Fruit fly (Drosophila melanogaster): ENCODE results near the gene vex.
A peak's percentile ranks its signal among the peaks of the same experiment; 100 is the strongest.
"Not testable (repeated sequence)": the region's sequence is repeated elsewhere in the genome, so short reads cannot be mapped to it uniquely, and the experiment has no call there.

The vex gene

DNA sequence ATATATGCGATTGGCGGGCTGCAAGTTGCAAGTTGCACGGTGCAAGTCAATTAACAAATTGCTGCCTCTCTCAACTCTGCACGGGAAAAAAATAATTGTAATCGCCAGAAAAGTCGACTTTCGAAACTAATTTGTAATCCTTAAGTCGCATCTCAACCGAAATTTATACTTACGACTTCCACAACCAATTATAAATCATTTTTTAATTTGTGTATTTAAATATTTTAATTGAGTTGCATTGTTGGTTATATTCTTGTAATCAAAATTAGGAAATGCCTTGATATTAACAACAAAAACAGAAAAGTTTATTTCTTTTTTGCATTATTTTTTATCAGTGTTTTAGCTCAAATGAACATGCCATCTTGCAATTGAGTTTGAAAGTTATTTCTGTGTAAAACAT, 79.8 kb downstream of the vex start:
- TF ChIP-seq Drgx (GFP tag; IDR thresholded peaks at IDR 0.05) (peak; percentile 16; the same call in 1 of the 2 replicates), grau (tag; optimal IDR thresholded peaks at IDR 0.05) (no peak)

DNA sequence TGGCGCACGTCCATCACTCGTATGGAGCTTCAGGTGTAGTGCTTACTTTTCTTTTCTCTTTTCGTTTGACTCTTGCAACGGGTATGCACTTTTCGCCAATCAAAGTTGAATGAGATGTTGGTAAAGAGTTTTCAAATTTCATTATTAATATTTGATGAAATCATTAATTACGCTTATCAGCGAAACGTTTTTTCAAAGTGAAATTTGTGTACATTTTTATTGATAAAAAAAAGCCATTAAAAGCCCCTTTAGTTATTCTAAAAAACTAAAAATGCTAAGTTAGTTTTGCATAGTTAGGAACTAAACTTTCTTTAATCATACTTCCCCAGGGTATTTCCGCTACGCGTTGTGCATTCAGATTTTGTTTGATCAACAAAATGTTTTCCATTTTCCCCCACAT, 86.5 kb downstream of the vex start:
- TF ChIP-seq CG1832 (GFP tag; optimal IDR thresholded peaks at IDR 0.05) (no peak), sens (GFP tag) (peak; percentile 39), CG3065 (GFP tag; optimal IDR thresholded peaks at IDR 0.05) (no peak), Kr (GFP tag; optimal IDR thresholded peaks at IDR 0.05) (no peak), CG7928 (GFP tag; optimal IDR thresholded peaks at IDR 0.05) (no peak), vvl (GFP tag; IDR thresholded peaks at IDR 0.05) (no peak), Hsf (GFP tag; optimal IDR thresholded peaks at IDR 0.05) (no peak), tna (GFP tag; IDR thresholded peaks at IDR 0.05; ENCODE audit: partially characterized antibody) (no peak), Sox102F (GFP tag; optimal IDR thresholded peaks at IDR 0.05) (peak; percentile 57), ATbp (GFP tag; optimal IDR thresholded peaks at IDR 0.05) (peak; percentile 15), Blimp-1 (GFP tag; optimal IDR thresholded peaks at IDR 0.05) (peak; percentile 23), kni (GFP tag; optimal IDR thresholded peaks at IDR 0.05) (no peak)

- TF ChIP-seq bsh (GFP tag; optimal IDR thresholded peaks at IDR 0.05), result no peak
- TF ChIP-seq CG33213 (GFP tag; optimal IDR thresholded peaks at IDR 0.05), result no peak
- no peak for TF ChIP-seq cad (GFP tag; optimal IDR thresholded peaks at IDR 0.05)
- no peak for TF ChIP-seq CG15601 (tag; optimal IDR thresholded peaks at IDR 0.05)
- TF ChIP-seq stc (GFP tag; IDR thresholded peaks at IDR 0.05), result no peak
- no peak for TF ChIP-seq Dbx (GFP tag; IDR thresholded peaks at IDR 0.05)
- TF ChIP-seq Doc3 (GFP tag; IDR thresholded peaks at IDR 0.05; ENCODE audit: partially characterized antibody), result no peak
- no peak for TF ChIP-seq Med (GFP tag)
- TF ChIP-seq CG3281 (GFP tag; optimal IDR thresholded peaks at IDR 0.05), result no peak
- no peak for TF ChIP-seq CG14441 (GFP tag; IDR thresholded peaks at IDR 0.05)
- no peak for TF ChIP-seq sisA (GFP tag; IDR thresholded peaks at IDR 0.05)
- no peak for TF ChIP-seq tap (tag; optimal IDR thresholded peaks at IDR 0.05)
- no peak for TF ChIP-seq CoRest (tag; optimal IDR thresholded peaks at IDR 0.05)
- TF ChIP-seq cwo (GFP tag; optimal IDR thresholded peaks at IDR 0.05), result no peak
- no peak for TF ChIP-seq prd (optimal IDR thresholded peaks at IDR 0.05)
- TF ChIP-seq prd (GFP tag; IDR thresholded peaks at IDR 0.05), result no peak
- TF ChIP-seq cato (GFP tag; optimal IDR thresholded peaks at IDR 0.05; ENCODE audit: borderline replicate concordance), result no peak
These were observed 87.3 kb downstream of the vex start, which contains the start of gene Rab9Fb for dm6 chrX:10952386-10952785. Gene Rab9Fb (minus strand): TSS chrX:10952486.

DNA sequence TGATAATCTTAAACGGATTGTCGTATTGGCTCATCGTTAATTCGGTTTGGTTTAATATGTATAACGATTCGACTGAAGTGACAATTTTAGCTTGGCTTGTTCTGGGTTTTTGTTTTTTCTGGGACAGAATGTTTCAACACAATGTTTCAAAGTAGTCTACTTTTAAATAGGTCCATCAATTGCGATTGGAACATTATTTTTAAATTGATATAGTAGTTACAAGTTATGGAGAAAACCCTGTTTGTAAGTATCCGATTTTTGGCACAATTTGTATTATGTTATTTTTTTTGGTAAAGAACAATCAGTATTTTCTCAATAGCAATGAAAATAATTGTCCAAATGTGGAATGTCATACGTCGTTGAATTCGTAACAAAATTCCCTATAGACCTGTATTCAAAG, 88.8 kb downstream of the vex start, which contains the start of gene Rab9Fa:
TSS of gene Rab9Fa (minus strand) at position 101 of the 400 bp plus-strand sequence.
- TF ChIP-seq bsh (GFP tag; optimal IDR thresholded peaks at IDR 0.05); CkIIα-i1 (GFP tag; IDR thresholded peaks at IDR 0.05); sob (GFP tag; IDR thresholded peaks at IDR 0.05): not testable (repeated sequence)

DNA sequence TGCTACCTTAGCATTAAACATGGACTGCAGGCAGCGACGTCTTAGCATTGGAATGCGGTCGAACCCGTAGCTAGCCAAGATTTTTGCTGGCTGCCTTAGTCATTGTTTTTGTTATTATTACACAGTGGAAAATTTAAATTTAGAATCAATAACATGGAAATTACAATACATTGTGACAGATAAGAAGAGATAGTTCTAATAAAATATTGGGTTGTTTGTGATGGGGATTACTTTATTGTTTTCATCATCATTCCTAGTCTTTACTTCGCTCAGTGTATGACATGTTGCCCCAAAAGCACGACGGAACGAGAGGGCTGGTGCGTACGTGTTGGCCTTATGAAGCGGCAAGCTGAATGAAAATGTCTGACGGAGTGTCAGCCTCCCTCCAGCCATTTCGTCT, 103.1 kb downstream of the vex start:
- TF ChIP-seq tx (GFP tag; optimal IDR thresholded peaks at IDR 0.05), result peak; percentile 54
- peak; percentile 71 for TF ChIP-seq Mes4 (GFP tag; optimal IDR thresholded peaks at IDR 0.05)
- TF ChIP-seq bsh (GFP tag; optimal IDR thresholded peaks at IDR 0.05), result peak in 1 of 2 experiments; percentile 89
- TF ChIP-seq CG7963 (GFP tag; IDR thresholded peaks at IDR 0.05; ENCODE audit: partially characterized antibody), result no peak
- TF ChIP-seq nerfin-1 (tag; optimal IDR thresholded peaks at IDR 0.05), result peak; percentile 82
- TF ChIP-seq Meics (GFP tag; optimal IDR thresholded peaks at IDR 0.05), result peak; percentile 82
- TF ChIP-seq E2f2 (GFP tag; IDR thresholded peaks at IDR 0.05), result peak; percentile 56; the same call in 1 of the 2 replicates
- peak; percentile 44 for TF ChIP-seq CG15696 (tag; optimal IDR thresholded peaks at IDR 0.05)
- TF ChIP-seq NFAT (GFP tag; IDR thresholded peaks at IDR 0.05), result peak; percentile 68; the same call in 1 of the 2 replicates
- TF ChIP-seq Mad (GFP tag; optimal IDR thresholded peaks at IDR 0.05), result peak; percentile 73
- TF ChIP-seq CG8765 (GFP tag; IDR thresholded peaks at IDR 0.05), result no peak
- TF ChIP-seq CG4424 (GFP tag; optimal IDR thresholded peaks at IDR 0.05), result peak; percentile 83
- TF ChIP-seq Poxn (GFP tag; IDR thresholded peaks at IDR 0.05), result no peak
- peak; percentile 80 for TF ChIP-seq Hsf (GFP tag; optimal IDR thresholded peaks at IDR 0.05)
- peak; percentile 13 for TF ChIP-seq YL-1 (GFP tag; optimal IDR thresholded peaks at IDR 0.05)

All from whole organism, embryonic.